Fruit fly (Drosophila melanogaster) whole organism: ENCODE data around the gene CG34425.

Experiments used
- CG8478 ChIP-seq: fragments of >200 bp; optimal IDR thresholded peaks from 2 replicates; lab custom pipeline; 2018; ENCODE audit warnings: inconsistent platforms
- pan ChIP-seq: fragments of >200 bp; optimal IDR thresholded peaks from 2 replicates; lab custom pipeline; 2017
- psq ChIP-seq: fragments of >200 bp; optimal IDR thresholded peaks from 2 replicates; lab custom pipeline; 2017
- usp ChIP-seq: fragments of >200 bp; optimal IDR thresholded peaks from 2 replicates; lab custom pipeline; 2017; ENCODE audit warnings: missing biosample characterization, missing genetic modification characterization, mixed read lengths

DNA sequence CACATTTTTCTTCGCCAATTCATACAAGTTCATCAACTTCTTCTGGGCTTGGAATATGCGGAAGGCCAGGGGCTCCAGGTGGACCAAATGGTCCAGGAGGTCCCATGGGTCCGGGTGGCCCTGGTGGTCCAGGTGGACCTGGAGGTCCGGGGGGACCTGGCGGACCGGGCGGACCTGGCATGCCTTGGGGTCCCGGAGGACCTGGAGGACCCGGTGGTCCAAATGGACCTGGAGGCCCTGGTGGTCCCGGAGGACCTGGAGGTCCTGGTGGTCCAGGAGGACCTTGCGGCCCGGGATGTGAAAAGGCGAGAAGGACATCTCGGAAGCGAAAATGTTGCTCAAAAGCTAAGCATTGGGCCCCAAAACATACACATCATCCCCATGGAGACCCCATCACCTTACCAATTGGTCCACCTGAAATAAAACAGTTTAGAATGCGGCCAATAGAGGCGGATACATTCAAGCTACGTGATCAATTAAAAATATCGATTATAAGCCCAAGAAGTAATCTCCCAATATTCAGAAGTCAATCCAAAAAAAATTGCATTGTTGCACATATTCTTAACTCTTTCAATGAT lies 36.5 kb upstream of the CG34425 start:
- TF ChIP-seq psq (lab: Kevin White, UChicago) (no peak), usp (GFP tag; lab: Kevin White, UChicago) (no peak), CG8478 (no peak), pan (lab: Kevin White, UChicago) (no peak)
